Fruit fly (Drosophila melanogaster): Measurements from ENCODE around the gene CG34167.

- no peak for TF ChIP-seq ey (GFP tag; optimal IDR thresholded peaks at IDR 0.05)
- no peak for TF ChIP-seq CG32264 (GFP tag; optimal IDR thresholded peaks at IDR 0.05)
- no peak for TF ChIP-seq Dif (GFP tag; optimal IDR thresholded peaks at IDR 0.05; ENCODE audit: partially characterized antibody)
These were observed 24.3 kb downstream of the CG34167 start, which contains the start of gene CG10839 for dm6 chr2L:15979186-15979585.

Measured in whole organism, wandering third instar larva.